Worm (Caenorhabditis elegans): ENCODE data around the gene srw-8.

DNA sequence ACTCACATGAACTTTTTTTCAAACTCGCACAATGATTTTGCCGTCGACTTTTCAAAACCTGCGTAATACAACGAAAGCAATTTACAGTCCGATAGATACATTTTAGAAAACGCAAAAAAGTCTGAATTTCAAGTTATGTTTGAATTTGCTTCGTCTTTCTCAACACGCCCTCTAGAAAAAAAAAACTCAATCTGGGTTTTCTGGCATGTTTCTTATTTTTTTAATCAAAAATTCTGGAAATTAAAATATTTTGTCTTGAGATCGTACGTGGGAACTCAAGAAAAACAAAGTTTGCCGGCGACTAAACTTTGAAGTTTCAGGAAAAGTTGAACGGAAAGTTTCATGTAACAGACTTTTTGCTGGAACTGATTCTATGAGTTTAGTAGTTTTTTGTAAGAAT lies 40.3 kb downstream of the srw-8 start, which contains the start of gene srw-115:
- TF ChIP-seq ttx-3 (tag; optimal IDR thresholded peaks at IDR 0.05) (no peak), elt-4 (tag; optimal IDR thresholded peaks at IDR 0.05) (no peak)

Data from whole organism, late embryonic.